Fruit fly (Drosophila melanogaster) whole organism, embryonic: Measurements from ENCODE around the gene Arl8.

Experiments
- ATbp ChIP-seq: fragments of 200-800 bp; sonication (Bioruptor generic); optimal IDR thresholded peaks from 2 replicates; lab custom pipeline; 2017; ENCODE audit warnings: missing biosample characterization, mild to moderate bottlenecking, missing genetic modification characterization, missing genetic modification reagents
- Bdp1 ChIP-seq: fragments of 200-800 bp; sonication (Bioruptor generic); optimal IDR thresholded peaks from 3 replicates; lab custom pipeline; 2016; ENCODE audit warnings: missing biosample characterization, missing genetic modification characterization
- Bgb ChIP-seq: fragments of 200-800 bp; sonication (Bioruptor generic); IDR thresholded peaks from 2 replicates; pipeline ENCODE4 v1.3.6; 2022; ENCODE audit warnings: missing biosample characterization, missing genetic modification characterization; ENCODE audit not compliant: partially characterized antibody
- CG10321 ChIP-seq: fragments of 200-800 bp; sonication (Bioruptor generic); IDR thresholded peaks from 2 replicates; pipeline ENCODE4 v1.3.6; 2022; ENCODE audit warnings: missing biosample characterization, missing genetic modification characterization
- CG10431 ChIP-seq: fragments of 200-800 bp; sonication (Bioruptor generic); optimal IDR thresholded peaks from 3 replicates; lab custom pipeline; 2018; ENCODE audit warnings: missing biosample characterization, mild to moderate bottlenecking, missing genetic modification characterization
- CG12155 ChIP-seq: fragments of 200-800 bp; sonication (Bioruptor generic); optimal IDR thresholded peaks from 3 replicates; lab custom pipeline; 2016; ENCODE audit warnings: missing biosample characterization, missing genetic modification characterization
- CG12942 ChIP-seq: fragments of 200-800 bp; sonication (Bioruptor generic); optimal IDR thresholded peaks from 3 replicates; lab custom pipeline; 2016; ENCODE audit warnings: missing biosample characterization, missing genetic modification characterization
- CG13775 ChIP-seq: fragments of 200-800 bp; sonication (Bioruptor generic); optimal IDR thresholded peaks from 3 replicates; lab custom pipeline; 2017; ENCODE audit warnings: missing biosample characterization, mild to moderate bottlenecking, missing genetic modification characterization
- CG16815 ChIP-seq: fragments of 200-800 bp; sonication (Bioruptor generic); optimal IDR thresholded peaks from 3 replicates; lab custom pipeline; 2017; ENCODE audit warnings: missing biosample characterization, mild to moderate bottlenecking, missing genetic modification characterization
- CG17802 ChIP-seq: fragments of 200-800 bp; sonication (Bioruptor generic); optimal IDR thresholded peaks from 2 replicates; lab custom pipeline; 2018; ENCODE audit warnings: missing biosample characterization, mild to moderate bottlenecking, missing genetic modification characterization, moderate library complexity
- CG31365 ChIP-seq: fragments of 200-800 bp; sonication (Bioruptor generic); optimal IDR thresholded peaks from 2 replicates; lab custom pipeline; 2018; ENCODE audit warnings: missing biosample characterization, mild to moderate bottlenecking, missing genetic modification characterization
- CG4707 ChIP-seq: fragments of 200-800 bp; sonication (Bioruptor generic); optimal IDR thresholded peaks from 2 replicates; lab custom pipeline; 2018; ENCODE audit warnings: missing biosample characterization, mild to moderate bottlenecking, missing genetic modification characterization, moderate library complexity
- CG5245 ChIP-seq: fragments of 200-800 bp; sonication (Bioruptor generic); optimal IDR thresholded peaks from 3 replicates; lab custom pipeline; 2016; ENCODE audit warnings: missing biosample characterization, missing genetic modification characterization
- CG7786 ChIP-seq: fragments of 200-800 bp; sonication (Bioruptor generic); optimal IDR thresholded peaks from 2 replicates; lab custom pipeline; 2016; ENCODE audit warnings: missing biosample characterization, missing genetic modification characterization
- CG7987 ChIP-seq: fragments of 200-800 bp; sonication (Bioruptor generic); optimal IDR thresholded peaks from 2 replicates; lab custom pipeline; 2018; ENCODE audit warnings: missing biosample characterization, mild to moderate bottlenecking, missing genetic modification characterization, moderate library complexity
- CTCF ChIP-seq: fragments of 200-800 bp; sonication (Bioruptor generic); optimal IDR thresholded peaks from 2 replicates; lab custom pipeline; 2017; ENCODE audit warnings: missing biosample characterization, mild to moderate bottlenecking, missing genetic modification characterization, moderate library complexity
- Deaf1 ChIP-seq: fragments of 200-800 bp; optimal IDR thresholded peaks from 3 replicates; lab custom pipeline; 2019; ENCODE audit warnings: missing biosample characterization, mild to moderate bottlenecking, missing genetic modification characterization, moderate library complexity
- Doc2 ChIP-seq: fragments of 200-800 bp; sonication (Bioruptor generic); IDR thresholded peaks from 2 replicates; pipeline ENCODE4 v1.3.6; 2022; ENCODE audit warnings: missing biosample characterization, missing genetic modification characterization
- Doc3 ChIP-seq: fragments of 200-800 bp; sonication (Bioruptor generic); IDR thresholded peaks from 3 replicates; pipeline ENCODE4 v1.3.6; 2022; ENCODE audit warnings: missing biosample characterization, missing genetic modification characterization; ENCODE audit not compliant: partially characterized antibody
- Dp ChIP-seq: fragments of 200-800 bp; sonication (Bioruptor generic); optimal IDR thresholded peaks from 2 replicates; lab custom pipeline; 2018; ENCODE audit warnings: missing biosample characterization, mild to moderate bottlenecking, missing genetic modification characterization, moderate library complexity
- Eip74EF ChIP-seq, 2 experiments: fragments of 200-800 bp in 1 of 2; fragments of >200 bp in 1 of 2; sonication (Bioruptor generic) in 1 of 2; optimal IDR thresholded peaks; 2 replicates each; lab custom pipeline; 2017 to 2019; ENCODE audit warnings: missing biosample characterization in 2 of 2, missing genetic modification characterization in 2 of 2, mild to moderate bottlenecking in 1 of 2, moderate library complexity in 1 of 2
- Elba2 ChIP-seq: fragments of 200-800 bp; sonication (Bioruptor generic); optimal IDR thresholded peaks from 3 replicates; lab custom pipeline; 2016; ENCODE audit warnings: missing biosample characterization, missing genetic modification characterization
- HLH54F ChIP-seq: fragments of 200-800 bp; sonication (Bioruptor generic); optimal IDR thresholded peaks from 3 replicates; lab custom pipeline; 2016; ENCODE audit warnings: missing biosample characterization, missing genetic modification characterization
- HmgZ ChIP-seq: fragments of 200-800 bp; sonication (Bioruptor generic); optimal IDR thresholded peaks from 2 replicates; lab custom pipeline; 2018; ENCODE audit warnings: missing biosample characterization, mild to moderate bottlenecking, missing genetic modification characterization
- Hr78 ChIP-seq, 2 experiments: fragments of 200-800 bp in 1 of 2; fragments of >200 bp in 1 of 2; sonication (Bioruptor generic) in 1 of 2; optimal IDR thresholded peaks; 2 replicates each; lab custom pipeline; 2017 to 2019; ENCODE audit warnings: missing biosample characterization in 2 of 2, missing genetic modification characterization in 2 of 2, mild to moderate bottlenecking in 1 of 2, moderate library complexity in 1 of 2
- Jarid2 ChIP-seq: fragments of 200-800 bp; sonication (Bioruptor generic); optimal IDR thresholded peaks from 3 replicates; lab custom pipeline; 2017; ENCODE audit warnings: mild to moderate bottlenecking, missing biosample characterization, missing genetic modification reagents, missing genetic modification characterization
- MESR4 ChIP-seq: fragments of 200-800 bp; sonication (Bioruptor generic); optimal IDR thresholded peaks from 2 replicates; lab custom pipeline; 2018; ENCODE audit warnings: missing biosample characterization, mild to moderate bottlenecking, missing genetic modification characterization, moderate library complexity
- MTF-1 ChIP-seq: fragments of 200-800 bp; sonication (Bioruptor generic); optimal IDR thresholded peaks from 2 replicates; lab custom pipeline; 2018; ENCODE audit warnings: missing biosample characterization, mild to moderate bottlenecking, missing genetic modification characterization, borderline replicate concordance
- Opbp ChIP-seq: fragments of 200-800 bp; sonication (Bioruptor generic); IDR thresholded peaks from 3 replicates; pipeline ENCODE4 v1.3.6; 2022; ENCODE audit warnings: missing biosample characterization, missing genetic modification characterization; ENCODE audit not compliant: partially characterized antibody
- Sin3A ChIP-seq: fragments of >200 bp; optimal IDR thresholded peaks from 2 replicates; lab custom pipeline; 2018
- bcd ChIP-seq: fragments of 200-800 bp; sonication (Bioruptor generic); optimal IDR thresholded peaks from 2 replicates; lab custom pipeline; 2017; ENCODE audit warnings: missing biosample characterization, mild to moderate bottlenecking, missing genetic modification characterization
- bowl ChIP-seq: fragments of 200-800 bp; sonication (Bioruptor generic); IDR thresholded peaks from 2 replicates; pipeline ENCODE4 v1.3.6; 2022; ENCODE audit warnings: missing biosample characterization, missing genetic modification characterization
- bsh ChIP-seq, 2 experiments: fragments of 200-800 bp; sonication (Bioruptor generic); optimal IDR thresholded peaks; 2 replicates each; lab custom pipeline; 2017 to 2018; ENCODE audit warnings: mild to moderate bottlenecking in 2 of 2, missing biosample characterization in 2 of 2, missing genetic modification characterization in 2 of 2, moderate library complexity in 1 of 2
- dati ChIP-seq: fragments of 200-800 bp; sonication (Bioruptor generic); IDR thresholded peaks from 2 replicates; pipeline ENCODE4 v1.3.6; 2022; ENCODE audit warnings: missing biosample characterization, missing genetic modification characterization
- fru ChIP-seq: fragments of >200 bp; optimal IDR thresholded peaks from 2 replicates; lab custom pipeline; 2017
- grn ChIP-seq: fragments of 200-800 bp; sonication (Bioruptor generic); optimal IDR thresholded peaks from 3 replicates; lab custom pipeline; 2017; ENCODE audit warnings: missing biosample characterization, missing genetic modification characterization
- gsb-n ChIP-seq: fragments of 200-800 bp; sonication (Bioruptor generic); optimal IDR thresholded peaks from 3 replicates; lab custom pipeline; 2018; ENCODE audit warnings: missing biosample characterization, mild to moderate bottlenecking, missing genetic modification characterization
- ind ChIP-seq: fragments of 200-800 bp; sonication (Bioruptor generic); optimal IDR thresholded peaks from 3 replicates; lab custom pipeline; 2016; ENCODE audit warnings: missing biosample characterization, missing genetic modification characterization
- jumu ChIP-seq: fragments of 200-800 bp; sonication (Bioruptor generic); optimal IDR thresholded peaks from 3 replicates; lab custom pipeline; 2016; ENCODE audit warnings: missing biosample characterization, missing genetic modification characterization
- onecut ChIP-seq: fragments of 200-800 bp; sonication (Bioruptor generic); IDR thresholded peaks from 2 replicates; pipeline ENCODE4 v1.3.6; 2022; ENCODE audit warnings: missing biosample characterization, missing genetic modification characterization
- peb ChIP-seq: fragments of 200-800 bp; sonication (Bioruptor generic); IDR thresholded peaks from 2 replicates; pipeline ENCODE4 v1.3.6; 2022; ENCODE audit warnings: missing biosample characterization, missing genetic modification characterization
- phol ChIP-seq: fragments of 200-800 bp; sonication (Bioruptor generic); optimal IDR thresholded peaks from 3 replicates; lab custom pipeline; 2018; ENCODE audit warnings: missing biosample characterization, mild to moderate bottlenecking, missing genetic modification characterization, moderate library complexity
- psq ChIP-seq: fragments of 200-800 bp; sonication (Bioruptor generic); optimal IDR thresholded peaks from 2 replicates; lab custom pipeline; 2017; ENCODE audit warnings: missing biosample characterization, missing genetic modification characterization
- sens ChIP-seq: fragments of 200-800 bp; sonication (Bioruptor generic); peaks from one replicate; lab custom pipeline; 2016; ENCODE audit warnings: missing biosample characterization, missing genetic modification characterization
- sens-2 ChIP-seq: fragments of 200-800 bp; sonication (Bioruptor generic); IDR thresholded peaks from 2 replicates; pipeline ENCODE4 v1.3.6; 2022; ENCODE audit warnings: missing biosample characterization, missing genetic modification characterization
- sim ChIP-seq: fragments of 200-800 bp; sonication (Bioruptor generic); IDR thresholded peaks from 2 replicates; pipeline ENCODE4 v1.3.6; 2022; ENCODE audit warnings: missing biosample characterization, missing genetic modification characterization
- tup ChIP-seq: fragments of 200-800 bp; sonication (Bioruptor generic); optimal IDR thresholded peaks from 2 replicates; lab custom pipeline; 2016; ENCODE audit warnings: missing biosample characterization, mild to moderate bottlenecking, missing genetic modification characterization, moderate library complexity
- usp ChIP-seq: fragments of >200 bp; optimal IDR thresholded peaks from 2 replicates; lab custom pipeline; 2017; ENCODE audit warnings: missing biosample characterization, missing genetic modification characterization
- yki ChIP-seq: fragments of >200 bp; optimal IDR thresholded peaks from 3 replicates; lab custom pipeline; 2018

Arl8 gene

dm6 chr3R:8112880-8113832 is 13.2 kb upstream of the Arl8 start (continued):
- TF ChIP-seq HmgZ (tag; lab: Kevin White, UChicago): peak; percentile 48
- TF ChIP-seq Sin3A (lab: Kevin White, UChicago): no peak
- TF ChIP-seq peb: no peak
- peak; percentile 78 for TF ChIP-seq CG7786
- peak; percentile 99 for TF ChIP-seq onecut (GFP tag; lab: Robert Waterston, UW)
- TF ChIP-seq CG7987 (GFP tag; lab: Kevin White, UChicago): peak; percentile 13
- TF ChIP-seq CG13775: peak; percentile 82
- TF ChIP-seq bowl (GFP tag; lab: Robert Waterston, UW): no peak
- peak; percentile 85 for TF ChIP-seq HLH54F (GFP tag; lab: Kevin White, UChicago)
- TF ChIP-seq gsb-n (tag; lab: Kevin White, UChicago): peak; percentile 67
- peak; percentile 79 for TF ChIP-seq ATbp (GFP tag; lab: Kevin White, UChicago)
- TF ChIP-seq Deaf1 (tag; lab: Kevin White, UChicago): peak; percentile 26
- peak; percentile 42; the same call in 1 of the 2 replicates for TF ChIP-seq CG10321 (GFP tag; lab: Robert Waterston, UW)
- TF ChIP-seq phol (tag; lab: Kevin White, UChicago): peak; percentile 88
- TF ChIP-seq psq: peak; percentile 65
- no peak for TF ChIP-seq sim (GFP tag; lab: Robert Waterston, UW)
- no peak for TF ChIP-seq Doc2 (GFP tag; lab: Robert Waterston, UW)
- no peak for TF ChIP-seq Doc3 (GFP tag; lab: Robert Waterston, UW)
- TF ChIP-seq CG12155: peak; percentile 58
- TF ChIP-seq grn (GFP tag; lab: Kevin White, UChicago): peak; percentile 47
- TF ChIP-seq sens (GFP tag; lab: Kevin White, UChicago): peak; percentile 98
- no peak for TF ChIP-seq CG10431 (GFP tag; lab: Kevin White, UChicago)
- TF ChIP-seq CG17802 (tag; lab: Kevin White, UChicago): peak; percentile 56
- TF ChIP-seq Hr78 (GFP tag; optimal IDR thresholded peaks at IDR 0.05; lab: Kevin White, UChicago): peak in 1 of 2 experiments; percentile 53
- no peak for TF ChIP-seq yki (lab: Kevin White, UChicago)
- no peak for TF ChIP-seq Dp
- TF ChIP-seq Eip74EF (GFP tag; optimal IDR thresholded peaks at IDR 0.05; lab: Kevin White, UChicago): peak in 1 of 2 experiments; percentile 60
- peak; percentile 53 for TF ChIP-seq CG12942 (GFP tag; lab: Kevin White, UChicago)
- peak; percentile 41; the same call in 1 of the 2 replicates for TF ChIP-seq Bgb (GFP tag; lab: Robert Waterston, UW)
- TF ChIP-seq Opbp (GFP tag; lab: Robert Waterston, UW): no peak
- TF ChIP-seq CG16815 (GFP tag; lab: Kevin White, UChicago): peak; percentile 63
- TF ChIP-seq Bdp1: peak; percentile 65
- TF ChIP-seq CG4707 (GFP tag; lab: Kevin White, UChicago): peak; percentile 50
- no peak for TF ChIP-seq tup (GFP tag; lab: Kevin White, UChicago)
- peak; percentile 52 for TF ChIP-seq Jarid2 (GFP tag; lab: Kevin White, UChicago)
- peak; percentile 32 for TF ChIP-seq CTCF (GFP tag; lab: Kevin White, UChicago)
- no peak for TF ChIP-seq Elba2 (GFP tag; lab: Kevin White, UChicago)
- TF ChIP-seq usp (GFP tag; lab: Kevin White, UChicago): no peak
- TF ChIP-seq CG31365 (tag; lab: Kevin White, UChicago): peak; percentile 47
- TF ChIP-seq fru: no peak
- no peak for TF ChIP-seq MESR4 (GFP tag; lab: Kevin White, UChicago)
- TF ChIP-seq sens-2 (GFP tag; lab: Robert Waterston, UW): no peak
- peak; percentile 80 for TF ChIP-seq bcd (GFP tag; lab: Kevin White, UChicago)
- TF ChIP-seq jumu (GFP tag; lab: Kevin White, UChicago): peak; percentile 73
- TF ChIP-seq ind (GFP tag; lab: Kevin White, UChicago): peak; percentile 73
- peak; percentile 57 for TF ChIP-seq CG5245 (GFP tag; lab: Kevin White, UChicago)
- peak; percentile 10 for TF ChIP-seq MTF-1 (GFP tag; lab: Kevin White, UChicago)
- peak; percentile 80 for TF ChIP-seq bsh (GFP tag; optimal IDR thresholded peaks at IDR 0.05; lab: Kevin White, UChicago)
- no peak for TF ChIP-seq dati (GFP tag; lab: Robert Waterston, UW)
